Fruit fly (Drosophila melanogaster): ENCODE measurements around the gene CG43895.

The CG43895 gene

DNA sequence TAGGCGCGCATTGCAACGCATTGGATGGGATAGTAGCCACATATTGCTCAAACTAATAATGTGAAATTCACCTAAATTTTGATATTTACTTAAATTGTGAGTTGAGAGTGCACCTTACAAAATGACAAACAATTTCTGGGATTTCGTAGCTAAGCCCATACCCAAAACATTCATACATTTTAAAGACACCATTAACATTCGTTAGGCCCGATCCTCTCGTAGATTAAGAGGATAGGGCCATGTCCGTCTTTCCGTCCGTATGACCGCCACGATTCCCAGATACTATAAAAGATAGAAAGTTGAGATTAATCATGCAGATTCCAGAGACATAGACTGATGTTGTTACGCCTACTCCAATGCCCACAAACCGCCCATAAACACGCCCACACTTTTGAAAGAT is at the start of gene CG43895:
Gene CG43895 (minus strand): TSS at position 101 of the 400 bp plus-strand sequence.
- TF ChIP-seq EcR (GFP tag; optimal IDR thresholded peaks at IDR 0.05) (no peak), CG9948 (tag; optimal IDR thresholded peaks at IDR 0.05) (no peak), Pif1A (GFP tag; optimal IDR thresholded peaks at IDR 0.05) (no peak), CG8159 (tag; optimal IDR thresholded peaks at IDR 0.05) (no peak), CG10348 (GFP tag; IDR thresholded peaks at IDR 0.05) (no peak), Snoo (tag; optimal IDR thresholded peaks at IDR 0.05) (no peak), CG13204 (GFP tag; optimal IDR thresholded peaks at IDR 0.05) (no peak), CG15710 (tag; optimal IDR thresholded peaks at IDR 0.05) (no peak), Pif1B (GFP tag; optimal IDR thresholded peaks at IDR 0.05) (no peak)

DNA sequence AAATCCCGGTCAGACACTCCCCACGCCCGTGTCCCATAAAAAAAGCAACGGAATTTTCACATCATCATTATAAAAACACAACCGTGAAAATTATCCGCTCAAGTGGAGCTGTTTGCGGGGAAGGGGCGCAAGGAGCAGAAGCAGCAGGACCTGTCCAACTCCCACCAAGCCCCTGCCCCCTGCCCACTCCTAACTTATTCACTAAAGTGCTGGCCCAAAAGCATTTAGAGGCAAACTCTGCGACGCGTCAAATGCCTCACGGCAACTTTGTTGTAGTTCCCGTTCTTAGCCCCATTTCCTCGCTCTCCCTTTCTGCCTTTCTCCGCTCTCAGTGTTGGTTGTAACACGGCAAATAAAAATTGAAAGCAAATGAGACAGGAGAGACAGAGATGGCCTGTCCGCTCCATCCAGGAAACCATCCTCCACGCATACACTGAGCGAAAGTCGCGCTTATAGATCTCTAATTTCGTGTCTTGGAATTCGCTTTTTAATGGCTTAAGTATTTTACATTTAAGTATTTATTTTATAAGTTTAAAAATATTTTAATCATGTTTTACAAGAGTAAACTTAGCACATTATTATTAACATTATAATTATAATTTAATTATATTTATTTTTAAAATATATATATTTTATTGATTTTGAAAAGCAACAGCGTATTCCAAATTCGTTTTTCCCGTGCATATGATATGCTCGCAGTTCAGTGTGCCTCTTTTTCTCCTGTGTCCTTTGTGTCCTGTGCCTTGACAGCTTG is 46.0 kb upstream of the CG43895 start:
- no peak for TF ChIP-seq CG13204 (GFP tag; optimal IDR thresholded peaks at IDR 0.05)
- peak; percentile 57 for TF ChIP-seq CG8159 (tag; optimal IDR thresholded peaks at IDR 0.05)
- TF ChIP-seq D1 (tag; optimal IDR thresholded peaks at IDR 0.05), result no peak
- TF ChIP-seq Pif1A (GFP tag; optimal IDR thresholded peaks at IDR 0.05), result no peak
- TF ChIP-seq Snoo (tag; optimal IDR thresholded peaks at IDR 0.05), result no peak
- TF ChIP-seq CG10348 (GFP tag; IDR thresholded peaks at IDR 0.05), result no peak
- TF ChIP-seq rn (GFP tag; IDR thresholded peaks at IDR 0.05), result no peak
- TF ChIP-seq CG8301 (tag; optimal IDR thresholded peaks at IDR 0.05), result no peak
- TF ChIP-seq CG14655 (GFP tag; optimal IDR thresholded peaks at IDR 0.05), result peak; percentile 29
- TF ChIP-seq CG17806 (tag; optimal IDR thresholded peaks at IDR 0.05), result peak; percentile 13
- TF ChIP-seq CG4496 (GFP tag; IDR thresholded peaks at IDR 0.05), result no peak
- TF ChIP-seq CG12605 (GFP tag; IDR thresholded peaks at IDR 0.05), result no peak
- TF ChIP-seq Ets98B (GFP tag; IDR thresholded peaks at IDR 0.05), result no peak
- peak; percentile 36 for TF ChIP-seq CG15710 (tag; optimal IDR thresholded peaks at IDR 0.05)
- peak; percentile 7 for TF ChIP-seq CG9948 (tag; optimal IDR thresholded peaks at IDR 0.05)

DNA sequence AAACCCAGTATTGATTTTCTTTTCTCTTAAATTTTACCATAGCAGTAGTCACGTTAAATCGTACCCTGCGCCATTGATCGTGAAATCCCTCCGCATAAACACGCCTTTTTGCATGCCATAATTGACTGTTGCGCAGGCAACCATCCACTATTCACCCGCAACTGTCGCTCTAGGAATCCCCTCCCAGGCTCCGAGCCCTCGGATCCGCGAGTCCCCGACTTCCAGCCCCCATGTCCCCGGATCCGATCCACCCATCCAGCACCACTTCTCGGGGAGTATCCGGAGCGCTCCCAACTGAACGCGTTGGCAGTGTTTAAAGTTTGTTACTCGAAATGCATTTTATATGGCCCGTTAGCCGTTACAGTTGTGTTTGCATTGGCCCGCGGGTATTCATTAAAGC is 34.8 kb upstream of the CG43895 start:
- no peak for TF ChIP-seq Pif1A (GFP tag; optimal IDR thresholded peaks at IDR 0.05)
- TF ChIP-seq CG14655 (GFP tag; optimal IDR thresholded peaks at IDR 0.05), result peak; percentile 10

DNA sequence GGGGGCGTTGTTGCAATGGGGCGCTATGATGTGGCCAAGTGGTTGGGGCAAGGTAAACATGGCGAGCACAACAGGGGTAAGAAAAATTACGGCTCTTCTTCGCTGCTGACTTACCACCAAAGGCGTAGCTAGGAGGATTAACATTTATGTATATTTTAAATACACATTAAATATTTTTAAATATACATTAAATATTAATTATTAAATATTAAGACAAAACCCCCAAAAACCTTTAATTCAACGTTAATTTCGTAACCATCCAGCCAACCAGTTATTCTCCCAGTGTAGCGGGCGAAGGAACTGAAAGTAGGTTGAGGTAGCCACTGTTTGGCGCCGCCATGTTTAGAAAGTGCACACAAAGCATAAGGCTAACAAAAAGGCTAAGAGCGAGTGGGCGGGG is 33.1 kb upstream of the CG43895 start:
- TF ChIP-seq CG17806 (tag; optimal IDR thresholded peaks at IDR 0.05), result no peak
- no peak for TF ChIP-seq CG13204 (GFP tag; optimal IDR thresholded peaks at IDR 0.05)
- no peak for TF ChIP-seq gl (tag; optimal IDR thresholded peaks at IDR 0.05)
- TF ChIP-seq CG12605 (GFP tag; IDR thresholded peaks at IDR 0.05), result 0 out of 2 replicates have a peak, but pooled peaks have one; percentile 26
- TF ChIP-seq Pif1A (GFP tag; optimal IDR thresholded peaks at IDR 0.05), result no peak
- TF ChIP-seq D1 (tag; optimal IDR thresholded peaks at IDR 0.05), result no peak
- no peak for TF ChIP-seq CG34367 (tag; optimal IDR thresholded peaks at IDR 0.05)
- TF ChIP-seq CG8301 (tag; optimal IDR thresholded peaks at IDR 0.05), result peak; percentile 5
- no peak for TF ChIP-seq CG4496 (GFP tag; IDR thresholded peaks at IDR 0.05)
- no peak; the same call in 1 of the 2 replicates for TF ChIP-seq Ets98B (GFP tag; IDR thresholded peaks at IDR 0.05)
- no peak for TF ChIP-seq CG32121 (GFP tag; IDR thresholded peaks at IDR 0.05)
- no peak for TF ChIP-seq Snoo (tag; optimal IDR thresholded peaks at IDR 0.05)
- TF ChIP-seq EcR (GFP tag; optimal IDR thresholded peaks at IDR 0.05), result no peak
- TF ChIP-seq Pif1B (GFP tag; optimal IDR thresholded peaks at IDR 0.05), result no peak
- peak; percentile 14 for TF ChIP-seq CG9948 (tag; optimal IDR thresholded peaks at IDR 0.05)
- peak; percentile 24 for TF ChIP-seq CG14655 (GFP tag; optimal IDR thresholded peaks at IDR 0.05)
- TF ChIP-seq CG10348 (GFP tag; IDR thresholded peaks at IDR 0.05), result no peak
- peak; percentile 37 for TF ChIP-seq CG15710 (tag; optimal IDR thresholded peaks at IDR 0.05)
- peak; percentile 31 for TF ChIP-seq CG8159 (tag; optimal IDR thresholded peaks at IDR 0.05)
- no peak for TF ChIP-seq rn (GFP tag; IDR thresholded peaks at IDR 0.05)
- TF ChIP-seq fd96Ca (GFP tag; IDR thresholded peaks at IDR 0.05), result peak; percentile 68

DNA sequence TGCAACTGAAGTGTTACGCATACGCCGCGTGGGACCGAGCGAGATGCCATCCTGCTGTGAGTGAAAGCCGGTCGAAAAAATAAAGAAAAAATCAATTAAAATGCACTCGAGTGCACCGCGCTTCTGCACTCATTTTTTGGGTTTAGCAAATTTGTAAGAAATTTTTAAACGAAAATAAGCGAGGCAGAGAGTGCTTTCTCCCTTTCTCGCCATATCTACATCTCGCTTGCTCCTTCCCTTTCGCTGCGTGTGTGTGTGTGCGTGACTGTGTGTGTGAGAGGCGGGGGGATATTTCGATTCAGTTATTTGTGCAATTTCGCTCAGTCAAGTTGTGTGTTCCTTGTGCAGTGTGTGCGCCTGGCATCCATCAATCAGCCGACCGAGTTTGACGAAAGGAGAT is 31.0 kb upstream of the CG43895 start, which contains the start of gene mub:
Gene mub (plus strand): TSS at position 301 of the 400 bp plus-strand sequence.
- TF ChIP-seq D1 (tag; optimal IDR thresholded peaks at IDR 0.05), result no peak

DNA sequence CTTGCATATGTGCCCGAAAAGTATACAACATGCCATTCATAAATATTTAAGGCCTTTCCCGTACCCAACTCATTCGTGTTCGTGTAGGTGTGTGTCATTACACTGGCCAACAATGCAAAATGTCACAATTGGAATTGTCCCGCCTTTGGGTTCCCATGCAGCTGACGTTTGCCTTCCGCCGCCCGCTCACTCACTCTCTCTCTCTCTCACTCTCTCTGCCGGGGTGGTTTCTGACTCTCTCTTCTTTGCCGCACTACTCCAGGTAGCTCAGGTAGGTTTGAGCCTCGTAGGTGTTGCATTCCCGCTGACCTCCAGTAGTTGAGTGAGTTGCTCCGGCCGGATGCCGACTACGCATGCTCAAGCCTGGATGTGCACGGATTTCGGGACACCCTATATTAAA is 29.8 kb upstream of the CG43895 start:
- peak; percentile 68 for TF ChIP-seq CG13204 (GFP tag; optimal IDR thresholded peaks at IDR 0.05)
- TF ChIP-seq CG12605 (GFP tag; IDR thresholded peaks at IDR 0.05), result no peak

DNA sequence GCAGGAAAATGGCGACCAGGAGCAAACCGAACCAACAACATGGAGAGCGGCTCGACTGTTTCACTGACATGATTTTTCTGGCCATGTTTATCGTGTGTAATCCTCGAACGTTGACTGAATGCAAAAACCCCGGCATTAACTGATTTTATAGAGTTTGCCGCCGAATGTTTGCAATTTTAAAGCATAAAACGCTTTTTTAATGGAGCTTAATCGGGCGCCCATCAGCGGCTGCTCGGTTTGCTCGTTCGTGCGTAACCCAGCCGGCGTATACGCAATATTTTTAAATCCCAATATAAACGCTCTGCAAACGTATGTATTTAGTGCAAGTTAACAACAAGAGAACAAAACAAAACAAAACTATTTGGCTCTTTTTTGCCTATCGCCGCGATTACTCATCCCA is 28.8 kb upstream of the CG43895 start, which contains the start of gene CG14563:
Gene CG14563 (minus strand): TSS at position 101 of the 400 bp plus-strand sequence.
- TF ChIP-seq fd96Ca (GFP tag; IDR thresholded peaks at IDR 0.05), result no peak
- TF ChIP-seq CG17806 (tag; optimal IDR thresholded peaks at IDR 0.05), result no peak
- no peak for TF ChIP-seq CG32121 (GFP tag; IDR thresholded peaks at IDR 0.05)
- TF ChIP-seq CG12605 (GFP tag; IDR thresholded peaks at IDR 0.05), result no peak
- no peak for TF ChIP-seq Ets98B (GFP tag; IDR thresholded peaks at IDR 0.05)
- TF ChIP-seq CG8159 (tag; optimal IDR thresholded peaks at IDR 0.05), result no peak
- TF ChIP-seq CG8301 (tag; optimal IDR thresholded peaks at IDR 0.05), result no peak
